Fruit fly (Drosophila melanogaster): Measurements from ENCODE around the gene Acsx4.

dm6 chr3R:19804905-19805304 is 21.6 kb downstream of the Acsx4 start:
- TF ChIP-seq CG4496 (GFP tag; IDR thresholded peaks at IDR 0.05) (no peak), CG13204 (GFP tag; optimal IDR thresholded peaks at IDR 0.05) (no peak), EcR (GFP tag; optimal IDR thresholded peaks at IDR 0.05) (no peak), CG8159 (tag; optimal IDR thresholded peaks at IDR 0.05) (no peak), CG17806 (tag; optimal IDR thresholded peaks at IDR 0.05) (no peak), CG8301 (tag; optimal IDR thresholded peaks at IDR 0.05) (no peak)
